Worm (Caenorhabditis elegans) whole organism, L4 larva: Measurements from ENCODE around the gene acs-9.

Experiments used
- F26F4.8 ChIP-seq: fragments of 200-800 bp; sonication (Bioruptor generic); conservative IDR thresholded peaks from 2 replicates; pipeline ENCODE4 v1.3.6; 2022; ENCODE audit warnings: missing genetic modification characterization, missing compliant biosample characterization
- F37D6.2 ChIP-seq: sonication (generic microtip); optimal IDR thresholded peaks from 2 replicates; lab custom pipeline; 2016; ENCODE audit warnings: mild to moderate bottlenecking, missing genetic modification characterization, missing compliant biosample characterization
- F49E8.2 ChIP-seq: sonication (generic microtip); optimal IDR thresholded peaks from 2 replicates; lab custom pipeline; 2016; ENCODE audit warnings: missing compliant biosample characterization, mild to moderate bottlenecking, missing genetic modification characterization, borderline replicate concordance
- T20F7.1 ChIP-seq: fragments of 200-800 bp; sonication (Bioruptor generic); optimal IDR thresholded peaks from 2 replicates; lab custom pipeline; 2018; ENCODE audit warnings: mild to moderate bottlenecking, missing genetic modification characterization, missing compliant biosample characterization
- Y105C5A.15 ChIP-seq: fragments of 200-800 bp; sonication (Bioruptor generic); IDR thresholded peaks from 2 replicates; pipeline ENCODE4 v1.3.6; 2022; ENCODE audit warnings: missing genetic modification characterization, missing compliant biosample characterization
- Y48G9A.11 ChIP-seq: fragments of 200-800 bp; sonication (Bioruptor generic); IDR thresholded peaks from 2 replicates; pipeline ENCODE4 v1.3.6; 2022; ENCODE audit warnings: missing genetic modification reagents, missing genetic modification characterization, missing compliant biosample characterization
- Y5F2A.4 ChIP-seq: fragments of 200-800 bp; sonication (Bioruptor generic); optimal IDR thresholded peaks from 2 replicates; lab custom pipeline; 2018; ENCODE audit warnings: mild to moderate bottlenecking, missing genetic modification characterization, missing compliant biosample characterization
- attf-4 ChIP-seq: sonication (generic microtip); optimal IDR thresholded peaks from 3 replicates; lab custom pipeline; 2017; ENCODE audit warnings: missing biosample characterization, missing genetic modification characterization
- ceh-44 ChIP-seq: fragments of 200-800 bp; sonication (Bioruptor generic); IDR thresholded peaks from 2 replicates; pipeline ENCODE4 v1.3.6; 2022; ENCODE audit warnings: missing genetic modification reagents, missing genetic modification characterization, missing compliant biosample characterization
- ceh-62 ChIP-seq: sonication (generic microtip); optimal IDR thresholded peaks from 2 replicates; lab custom pipeline; 2017; ENCODE audit warnings: missing biosample characterization, missing genetic modification characterization
- daf-19 ChIP-seq: fragments of 200-800 bp; sonication (Bioruptor generic); conservative IDR thresholded peaks from 2 replicates; pipeline ENCODE4 v1.3.6; 2022; ENCODE audit warnings: missing genetic modification characterization, missing compliant biosample characterization
- dmd-6 ChIP-seq: fragments of 200-800 bp; sonication (Bioruptor generic); IDR thresholded peaks from 2 replicates; pipeline ENCODE4 v1.3.6; 2022; ENCODE audit warnings: missing genetic modification reagents, missing genetic modification characterization, missing compliant biosample characterization
- dmd-9 ChIP-seq: fragments of 200-800 bp; sonication (Bioruptor generic); IDR thresholded peaks from 2 replicates; pipeline ENCODE4 v1.3.6; 2022; ENCODE audit warnings: missing genetic modification reagents, missing genetic modification characterization, missing compliant biosample characterization
- duxl-1 ChIP-seq: sonication (generic microtip); optimal IDR thresholded peaks from 2 replicates; lab custom pipeline; 2016; ENCODE audit warnings: mild to moderate bottlenecking, missing genetic modification characterization, moderate library complexity, missing compliant biosample characterization; ENCODE audit not compliant: poor library complexity
- dve-1 ChIP-seq: sonication (generic microtip); optimal IDR thresholded peaks from 2 replicates; lab custom pipeline; 2017; ENCODE audit warnings: antibody characterized with exemption, mild to moderate bottlenecking, missing genetic modification characterization, missing compliant biosample characterization; ENCODE audit not compliant: insufficient read depth
- fkh-10 ChIP-seq: fragments of 150-350 bp; optimal IDR thresholded peaks from 2 replicates; lab custom pipeline; 2014; ENCODE audit warnings: missing biosample characterization, missing genetic modification reagents, missing genetic modification characterization
- fos-1 ChIP-seq: fragments of 150-350 bp; optimal IDR thresholded peaks from 2 replicates; lab custom pipeline; 2014; ENCODE audit warnings: missing biosample characterization, missing genetic modification characterization
- gei-8 ChIP-seq: fragments of 200-800 bp; sonication (Bioruptor generic); optimal IDR thresholded peaks from 2 replicates; lab custom pipeline; 2018; ENCODE audit warnings: mild to moderate bottlenecking, missing genetic modification characterization, missing compliant biosample characterization
- hlh-11 ChIP-seq: fragments of 200-800 bp; sonication (Bioruptor generic); optimal IDR thresholded peaks from 2 replicates; lab custom pipeline; 2018; ENCODE audit warnings: mild to moderate bottlenecking, missing genetic modification characterization, missing compliant biosample characterization
- hlh-30 ChIP-seq: sonication (generic microtip); optimal IDR thresholded peaks from 2 replicates; lab custom pipeline; 2017; ENCODE audit warnings: antibody characterized with exemption, mild to moderate bottlenecking, missing genetic modification characterization, missing compliant biosample characterization; ENCODE audit not compliant: insufficient read depth
- lim-7 ChIP-seq: fragments of 200-800 bp; sonication (Bioruptor generic); IDR thresholded peaks from 2 replicates; pipeline ENCODE4 v1.3.6; 2022; ENCODE audit warnings: missing genetic modification characterization, missing compliant biosample characterization
- lin-1 ChIP-seq: fragments of 200-800 bp; sonication (Bioruptor generic); IDR thresholded peaks from 2 replicates; pipeline ENCODE4 v1.3.6; 2022; ENCODE audit warnings: missing genetic modification reagents, missing genetic modification characterization, missing compliant biosample characterization
- lin-13 ChIP-seq: fragments of 150-350 bp; optimal IDR thresholded peaks from 2 replicates; lab custom pipeline; 2014; ENCODE audit warnings: missing biosample characterization, missing genetic modification reagents, missing genetic modification characterization
- lin-39 ChIP-seq: fragments of 150-350 bp; optimal IDR thresholded peaks from 2 replicates; lab custom pipeline; 2014; ENCODE audit warnings: missing biosample characterization, missing genetic modification reagents, missing genetic modification characterization
- lsy-2 ChIP-seq, 2 experiments: fragments of 150-350 bp in 1 of 2; sonication (generic microtip) in 1 of 2; optimal IDR thresholded peaks; 2 replicates each; lab custom pipeline; 2014 to 2017; ENCODE audit warnings: missing biosample characterization in 2 of 2, missing genetic modification characterization in 2 of 2
- madf-5 ChIP-seq, 2 experiments: fragments of 200-800 bp; sonication (Bioruptor generic); IDR thresholded peaks; 2 replicates each; pipeline ENCODE4 v1.3.6; 2022; ENCODE audit warnings: missing compliant biosample characterization in 2 of 2, missing genetic modification characterization in 2 of 2
- madf-9 ChIP-seq: fragments of 200-800 bp; sonication (Bioruptor generic); conservative IDR thresholded peaks from 2 replicates; pipeline ENCODE4 v1.3.6; 2022; ENCODE audit warnings: missing genetic modification reagents, missing genetic modification characterization, missing compliant biosample characterization
- mdt-29 ChIP-seq: fragments of 200-800 bp; sonication (Bioruptor generic); IDR thresholded peaks from 2 replicates; pipeline ENCODE4 v1.3.6; 2022; ENCODE audit warnings: missing genetic modification reagents, missing genetic modification characterization, missing compliant biosample characterization
- nhr-11 ChIP-seq: fragments of 150-350 bp; optimal IDR thresholded peaks from 2 replicates; lab custom pipeline; 2014; ENCODE audit warnings: missing biosample characterization, missing genetic modification characterization
- nhr-237 ChIP-seq: sonication (generic microtip); optimal IDR thresholded peaks from 2 replicates; lab custom pipeline; 2017; ENCODE audit warnings: missing biosample characterization, missing genetic modification characterization
- nhr-25 ChIP-seq: sonication (generic microtip); optimal IDR thresholded peaks from 2 replicates; lab custom pipeline; 2017; ENCODE audit warnings: missing genetic modification characterization, mild to moderate bottlenecking, missing compliant biosample characterization, antibody characterized with exemption, moderate library complexity, borderline replicate concordance; ENCODE audit not compliant: insufficient read depth
- nhr-48 ChIP-seq: sonication (generic microtip); optimal IDR thresholded peaks from 2 replicates; lab custom pipeline; 2016; ENCODE audit warnings: mild to moderate bottlenecking, missing genetic modification characterization, missing compliant biosample characterization
- nhr-6 ChIP-seq: fragments of 150-350 bp; optimal IDR thresholded peaks from 2 replicates; lab custom pipeline; 2014; ENCODE audit warnings: missing biosample characterization, missing genetic modification characterization
- nhr-77 ChIP-seq: fragments of 150-350 bp; optimal IDR thresholded peaks from 2 replicates; lab custom pipeline; 2014; ENCODE audit warnings: missing biosample characterization, missing genetic modification characterization
- pha-4 ChIP-seq, 2 experiments: fragments of 150-350 bp in 1 of 2; fragments of 200-800 bp in 1 of 2; sonication (Bioruptor generic) in 1 of 2; IDR thresholded peaks in 1 of 2; optimal IDR thresholded peaks in 1 of 2; 2 replicates each; pipeline versions ENCODE4 v1.3.6 to Lab custom; 2014 to 2022; ENCODE audit warnings: missing genetic modification characterization in 2 of 2, missing genetic modification reagents in 2 of 2, missing biosample characterization in 1 of 2, missing compliant biosample characterization in 1 of 2
- php-3 ChIP-seq: fragments of 200-800 bp; sonication (Bioruptor generic); IDR thresholded peaks from 2 replicates; pipeline ENCODE4 v1.3.6; 2022; ENCODE audit warnings: missing genetic modification reagents, missing genetic modification characterization, missing compliant biosample characterization
- rbr-2 ChIP-seq: sonication (generic microtip); optimal IDR thresholded peaks from 2 replicates; lab custom pipeline; 2016; ENCODE audit warnings: missing genotype, missing genetic modification characterization, missing compliant biosample characterization
- saeg-2 ChIP-seq: fragments of 200-800 bp; sonication (Bioruptor generic); IDR thresholded peaks from 2 replicates; pipeline ENCODE4 v1.3.6; 2022; ENCODE audit warnings: missing genetic modification reagents, missing genetic modification characterization, missing compliant biosample characterization
- set-16 ChIP-seq: fragments of 200-800 bp; sonication (Bioruptor generic); IDR thresholded peaks from 2 replicates; pipeline ENCODE4 v1.3.6; 2022; ENCODE audit warnings: missing genetic modification reagents, missing genetic modification characterization, missing compliant biosample characterization
- skn-1 ChIP-seq: fragments of 150-350 bp; optimal IDR thresholded peaks from 2 replicates; lab custom pipeline; 2014; ENCODE audit warnings: missing biosample characterization, missing genetic modification characterization
- spr-1 ChIP-seq: sonication (generic microtip); optimal IDR thresholded peaks from 2 replicates; lab custom pipeline; 2016; ENCODE audit warnings: mild to moderate bottlenecking, missing genetic modification characterization, missing compliant biosample characterization
- tra-1 ChIP-seq: fragments of 200-800 bp; sonication (Bioruptor generic); IDR thresholded peaks from 2 replicates; pipeline ENCODE4 v1.3.6; 2022; ENCODE audit warnings: missing genetic modification reagents, missing genetic modification characterization, missing compliant biosample characterization
- zfp-2 ChIP-seq: sonication (generic microtip); optimal IDR thresholded peaks from 2 replicates; lab custom pipeline; 2016; ENCODE audit warnings: mild to moderate bottlenecking, missing genetic modification characterization, missing compliant biosample characterization
- zip-11 ChIP-seq: fragments of 200-800 bp; sonication (Bioruptor generic); IDR thresholded peaks from 2 replicates; pipeline ENCODE4 v1.3.6; 2022; ENCODE audit warnings: missing genetic modification characterization, missing compliant biosample characterization
- ztf-11 ChIP-seq: fragments of 150-350 bp; optimal IDR thresholded peaks from 2 replicates; lab custom pipeline; 2014; ENCODE audit warnings: missing biosample characterization, missing genetic modification characterization
- ztf-7 ChIP-seq: fragments of 150-350 bp; optimal IDR thresholded peaks from 2 replicates; lab custom pipeline; 2014; ENCODE audit warnings: missing biosample characterization, missing genetic modification characterization

Gene acs-9

DNA sequence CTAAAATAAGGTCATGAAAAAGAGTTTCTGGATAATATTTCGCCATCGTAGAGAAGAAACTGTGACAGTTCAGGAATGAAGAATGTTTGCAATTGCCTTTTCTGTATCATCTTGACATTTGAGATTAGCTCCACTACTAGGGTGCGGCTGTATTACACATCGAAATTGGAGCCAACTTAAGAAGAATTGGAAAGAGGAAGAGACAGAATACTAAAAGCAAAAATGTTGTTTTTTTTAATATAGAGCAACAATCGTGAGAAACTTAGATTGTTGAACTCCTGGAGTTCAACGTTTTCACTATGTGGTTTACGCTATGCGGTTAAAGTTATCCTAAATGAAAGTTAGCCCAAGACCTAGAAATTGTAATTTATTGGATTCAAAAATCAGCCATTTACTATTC lies at the start of gene acs-9:
Gene acs-9, minus strand, starts transcription at position 101 of the 400 bp plus-strand sequence.
- TF ChIP-seq lin-1 (GFP tag; lab: Robert Waterston, UW): no peak
- no peak for TF ChIP-seq zfp-2 (tag; lab: Kevin White, UChicago)
- no peak for TF ChIP-seq nhr-25 (tag; lab: Kevin White, UChicago)
- no peak for TF ChIP-seq madf-9 (GFP tag; lab: Robert Waterston, UW)
- TF ChIP-seq lin-13 (GFP tag; lab: Kevin White, UChicago): no peak
- TF ChIP-seq lsy-2 (tag; optimal IDR thresholded peaks at IDR 0.05; lab: Kevin White, UChicago): no peak
- no peak for TF ChIP-seq nhr-6 (tag; lab: Kevin White, UChicago)

DNA sequence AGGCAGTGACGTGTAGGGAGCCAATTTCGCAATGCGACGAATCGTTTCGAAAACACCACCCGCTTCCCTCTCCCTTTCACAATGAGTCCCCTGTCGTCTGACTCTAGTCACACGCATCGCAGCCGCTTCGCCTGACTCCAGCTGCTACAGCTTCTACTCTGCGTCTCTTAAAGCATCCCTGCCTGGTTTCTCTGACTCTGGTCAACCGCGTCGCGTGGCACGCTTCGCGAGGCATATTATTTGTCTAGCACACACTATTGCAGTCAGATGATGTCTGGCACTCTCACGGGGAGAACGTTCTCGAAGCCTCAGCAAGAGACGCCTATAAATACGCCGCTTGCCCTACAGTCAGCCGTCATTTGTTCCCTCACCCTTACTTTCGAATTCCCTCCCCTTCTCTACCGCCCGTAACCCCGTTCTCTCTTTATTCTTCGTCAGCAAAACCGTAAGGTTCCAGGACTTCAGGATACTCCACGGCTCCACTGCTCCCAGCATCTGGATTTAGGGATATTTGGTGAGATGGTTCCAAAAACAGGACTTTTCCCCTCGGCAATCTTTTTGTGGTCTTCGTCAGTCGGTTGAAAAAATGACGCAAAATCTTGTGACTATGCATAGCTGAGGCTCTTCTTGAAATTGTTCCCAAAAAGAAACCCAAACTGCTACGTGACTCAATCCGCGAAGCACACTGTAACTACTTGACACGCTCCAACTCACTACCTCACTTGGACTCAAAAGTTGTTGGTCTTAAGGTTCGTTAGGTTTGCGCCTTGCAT lies 49.4 kb upstream of the acs-9 start:
- TF ChIP-seq ztf-7: peak; percentile 81
- TF ChIP-seq lim-7: peak; percentile 72
- peak; percentile 97 for TF ChIP-seq rbr-2 (tag; lab: Kevin White, UChicago)
- peak; percentile 86 for TF ChIP-seq T20F7.1 (GFP tag; lab: Kevin White, UChicago)
- peak; percentile 92 for TF ChIP-seq saeg-2
- TF ChIP-seq mdt-29: peak; percentile 100
- peak; percentile 29 for TF ChIP-seq lin-39 (tag; lab: Kevin White, UChicago)
- TF ChIP-seq ztf-11 (tag; lab: Kevin White, UChicago): no peak
- TF ChIP-seq lin-1 (GFP tag; lab: Robert Waterston, UW): no peak; the same call in 1 of the 2 replicates
- no peak for TF ChIP-seq Y105C5A.15 (GFP tag; lab: Robert Waterston, UW)
- TF ChIP-seq nhr-6 (tag; lab: Kevin White, UChicago): peak; percentile 98
- TF ChIP-seq gei-8 (GFP tag; lab: Kevin White, UChicago): peak; percentile 96
- peak; percentile 77 for TF ChIP-seq nhr-77 (tag; lab: Kevin White, UChicago)
- TF ChIP-seq hlh-11: peak; percentile 100
- TF ChIP-seq duxl-1 (tag; lab: Kevin White, UChicago): peak; percentile 84
- TF ChIP-seq hlh-30: peak; percentile 100
- peak; percentile 45 for TF ChIP-seq skn-1 (tag; lab: Kevin White, UChicago)
- TF ChIP-seq set-16: peak; percentile 98
- TF ChIP-seq nhr-237 (tag; lab: Kevin White, UChicago): peak; percentile 62
- no peak for TF ChIP-seq daf-19 (GFP tag; lab: Robert Waterston, UW)
- TF ChIP-seq attf-4 (tag; lab: Kevin White, UChicago): peak; percentile 52
- TF ChIP-seq madf-5 (GFP tag; IDR thresholded peaks at IDR 0.05; lab: Robert Waterston, UW): 0 out of 4 replicates have a peak, but pooled peaks of 1 of the 2 experiments have one; percentile 29
- TF ChIP-seq F26F4.8 (GFP tag; lab: Robert Waterston, UW): no peak
- peak; percentile 95 for TF ChIP-seq tra-1 (GFP tag; lab: Robert Waterston, UW)
- peak; percentile 91 for TF ChIP-seq spr-1 (tag; lab: Kevin White, UChicago)
- TF ChIP-seq F37D6.2 (tag; lab: Kevin White, UChicago): peak; percentile 93
- no peak for TF ChIP-seq Y48G9A.11 (GFP tag; lab: Robert Waterston, UW)
- TF ChIP-seq dmd-9: peak; percentile 76; the same call in 1 of the 2 replicates
- TF ChIP-seq ceh-44: no peak
- TF ChIP-seq F49E8.2 (tag; lab: Kevin White, UChicago): no peak
- no peak for TF ChIP-seq ceh-62 (tag; lab: Kevin White, UChicago)
- TF ChIP-seq nhr-48 (tag; lab: Kevin White, UChicago): peak; percentile 95
- peak; percentile 90 for TF ChIP-seq php-3 (GFP tag; lab: Robert Waterston, UW)
- TF ChIP-seq dve-1: peak; percentile 99
- TF ChIP-seq fkh-10 (GFP tag; lab: Kevin White, UChicago): peak; percentile 81
- no peak for TF ChIP-seq Y5F2A.4
- no peak for TF ChIP-seq zip-11 (GFP tag; lab: Robert Waterston, UW)
- TF ChIP-seq pha-4 (GFP tag; IDR thresholded peaks at IDR 0.05; lab: Robert Waterston, UW): peak; percentile 88
- TF ChIP-seq pha-4 (tag; optimal IDR thresholded peaks at IDR 0.05; lab: Kevin White, UChicago): peak; percentile 36
- peak; percentile 99 for TF ChIP-seq nhr-11
- TF ChIP-seq fos-1 (tag; lab: Kevin White, UChicago): no peak
- TF ChIP-seq dmd-6 (GFP tag; lab: Robert Waterston, UW): peak; percentile 98
- peak; percentile 90 to 95 for TF ChIP-seq lsy-2 (tag; optimal IDR thresholded peaks at IDR 0.05; lab: Kevin White, UChicago)
